Worm (Caenorhabditis elegans) whole organism, L4/young adult: ENCODE data around the gene amx-3.

ENCODE experiments used
- W03F9.2 ChIP-seq: fragments of 150-350 bp; optimal IDR thresholded peaks from 2 replicates; lab custom pipeline; 2014; ENCODE audit warnings: missing biosample characterization, missing genetic modification characterization
- dao-5 ChIP-seq: sonication (generic microtip); optimal IDR thresholded peaks from 2 replicates; lab custom pipeline; 2016; ENCODE audit warnings: missing genotype, missing genetic modification characterization, moderate library complexity, missing compliant biosample characterization
- him-1 ChIP-seq: sonication (generic microtip); optimal IDR thresholded peaks from 2 replicates; lab custom pipeline; 2016; ENCODE audit warnings: missing genotype, missing genetic modification reagents, missing genetic modification characterization, missing compliant biosample characterization

The amx-3 gene

DNA sequence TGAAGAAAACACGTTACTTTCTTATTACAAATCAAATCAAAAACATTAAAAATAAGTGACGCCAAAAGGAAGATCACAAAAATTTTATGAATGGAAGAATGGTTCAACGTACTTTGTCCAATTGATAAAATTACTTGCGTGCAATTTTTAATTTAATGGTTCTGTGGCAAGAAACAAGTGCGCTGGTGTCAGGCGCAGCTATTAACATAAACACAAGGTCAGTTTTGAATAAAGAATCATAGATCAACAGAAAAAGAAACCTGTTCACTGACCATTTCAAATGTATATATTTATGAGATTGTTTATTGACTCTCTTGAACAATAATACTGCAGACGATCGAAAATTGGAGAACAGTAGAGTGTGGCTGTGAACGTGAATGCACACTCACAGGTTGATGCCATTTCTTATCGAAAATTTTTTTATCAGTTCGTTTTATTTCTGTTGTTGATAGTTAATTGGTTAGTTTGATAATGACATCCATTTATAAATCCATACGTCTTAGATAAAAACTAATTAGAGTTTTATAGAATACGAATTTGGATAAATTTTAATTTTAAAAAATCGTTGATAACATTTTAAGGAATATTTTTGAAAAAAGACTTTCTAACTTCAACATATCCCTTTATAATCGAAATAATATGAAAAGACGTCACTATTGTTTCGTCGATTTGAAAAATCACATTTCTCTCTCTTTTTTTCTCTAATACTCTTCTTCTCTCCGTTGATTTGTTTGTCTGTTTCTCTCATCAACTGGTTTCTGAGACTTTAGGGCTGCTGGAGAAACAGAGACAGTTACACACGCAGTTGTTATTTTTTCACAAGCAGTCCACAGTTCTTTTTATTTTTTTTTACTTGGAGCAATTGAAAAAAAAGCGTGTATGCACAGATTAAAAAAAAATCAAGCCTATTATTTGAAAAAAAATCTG is at the start of gene amx-3:
Gene amx-3, minus strand, starts transcription at position 548 of the 927 bp plus-strand sequence.
- TF ChIP-seq dao-5 (tag; lab: Kevin White, UChicago) (no peak), W03F9.2 (no peak), him-1 (no peak)

DNA sequence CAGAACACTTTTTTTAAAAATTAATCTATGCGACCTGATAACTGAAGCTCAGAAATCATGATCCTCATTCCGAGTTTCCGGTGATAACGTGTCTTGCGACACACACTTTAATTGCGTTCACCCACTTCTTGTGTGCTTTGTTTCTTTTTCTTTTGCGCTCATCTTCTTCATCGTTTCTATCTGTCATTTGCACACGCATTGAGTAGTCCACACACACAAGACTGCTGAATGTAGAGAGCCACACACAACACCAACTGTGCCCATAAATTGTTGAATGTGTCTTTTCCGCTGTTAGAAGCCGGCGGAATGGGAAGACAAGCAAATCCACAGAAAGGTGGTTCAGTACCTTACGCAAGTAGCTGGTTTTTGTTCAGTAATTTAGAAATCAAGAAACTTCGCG is 16.9 kb upstream of the amx-3 start:
- TF ChIP-seq dao-5 (tag; lab: Kevin White, UChicago) (no peak), W03F9.2 (no peak), him-1 (no peak)

DNA sequence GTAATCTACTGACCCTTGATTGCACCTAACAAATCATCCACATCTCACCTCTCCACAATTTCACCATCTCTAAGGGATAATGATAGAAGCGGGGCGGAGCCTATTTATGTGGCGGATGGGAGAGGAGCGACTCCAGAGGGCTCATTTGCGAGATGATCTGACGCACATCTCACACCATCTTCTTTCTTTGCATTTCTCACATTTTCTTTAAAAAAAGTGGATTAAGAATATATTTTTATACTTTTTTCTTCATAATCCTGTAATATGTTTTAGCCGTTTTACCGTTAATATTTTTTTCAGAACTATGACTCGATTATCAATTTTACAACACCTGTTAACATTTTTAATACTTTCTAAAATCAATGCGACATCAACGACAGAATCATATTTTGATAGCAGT is 11.7 kb upstream of the amx-3 start, which contains the start of gene pbo-5:
Gene pbo-5, plus strand, starts transcription at position 301 of the 400 bp plus-strand sequence.
- no peak for TF ChIP-seq dao-5 (tag; lab: Kevin White, UChicago)
- TF ChIP-seq W03F9.2: no peak
- no peak for TF ChIP-seq him-1

DNA sequence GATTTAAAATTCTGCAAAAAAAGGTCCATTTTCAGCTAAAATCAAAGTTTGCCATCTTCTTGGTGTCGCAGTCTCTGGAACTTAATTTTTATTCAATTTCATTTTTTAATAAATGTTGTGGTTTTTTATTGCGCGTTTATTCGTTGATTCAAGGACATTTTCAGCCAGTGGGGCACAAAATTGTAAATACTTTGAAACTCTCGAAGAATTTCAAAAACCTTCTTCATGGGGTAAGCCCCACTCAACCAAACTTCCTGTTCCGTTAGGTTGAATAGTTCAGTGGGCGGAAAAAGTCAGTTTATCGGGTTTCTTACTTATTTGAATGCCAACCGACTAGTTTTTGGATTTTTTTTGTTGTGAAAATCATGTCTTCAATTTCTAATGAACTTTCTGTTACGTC is 6.7 kb upstream of the amx-3 start, which contains the start of gene ttll-9:
Gene ttll-9, plus strand, starts transcription at position 301 of the 400 bp plus-strand sequence.
- TF ChIP-seq W03F9.2: no peak
- TF ChIP-seq dao-5 (tag; lab: Kevin White, UChicago): no peak
- no peak for TF ChIP-seq him-1

DNA sequence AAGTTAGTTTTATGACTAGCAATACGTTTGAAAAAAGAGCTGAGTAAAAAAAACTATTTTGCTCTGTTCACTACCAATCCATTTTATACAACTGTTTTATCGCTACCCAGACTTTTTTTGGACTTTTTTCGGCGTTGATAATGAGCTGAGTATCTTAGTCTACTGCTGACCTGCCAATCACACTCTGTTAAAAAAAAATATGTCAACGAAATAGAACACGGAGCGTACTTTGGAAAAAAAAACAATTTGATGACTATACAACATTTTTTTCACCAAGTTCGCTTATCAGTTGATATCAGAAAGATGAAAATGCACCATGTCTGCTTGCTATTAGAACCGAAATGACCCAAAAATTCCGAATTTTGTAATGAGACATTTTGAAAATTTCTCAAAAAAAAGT is 6.2 kb upstream of the amx-3 start:
- TF ChIP-seq W03F9.2 (no peak), dao-5 (tag; lab: Kevin White, UChicago) (no peak), him-1 (no peak)

DNA sequence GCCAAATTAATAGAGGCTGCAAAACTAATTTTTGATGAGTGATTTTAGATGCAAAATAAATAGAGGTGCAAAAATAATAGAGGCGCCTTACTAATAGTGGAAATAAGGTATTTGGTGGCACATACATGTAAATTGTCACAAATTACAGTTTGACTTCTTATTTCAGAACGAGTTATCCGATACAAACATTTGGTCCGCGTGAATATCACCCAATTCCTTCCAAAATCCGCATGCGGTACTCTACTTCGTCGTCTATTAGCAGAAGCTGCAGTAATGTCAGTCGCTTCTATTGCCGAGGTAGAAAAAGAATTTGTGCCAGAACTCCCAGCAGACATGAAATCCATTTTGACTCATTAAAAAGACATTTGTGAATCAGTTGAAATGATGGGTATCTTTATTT is 3.5 kb upstream of the amx-3 start:
- TF ChIP-seq him-1 (no peak), W03F9.2 (no peak), dao-5 (tag; lab: Kevin White, UChicago) (no peak)

DNA sequence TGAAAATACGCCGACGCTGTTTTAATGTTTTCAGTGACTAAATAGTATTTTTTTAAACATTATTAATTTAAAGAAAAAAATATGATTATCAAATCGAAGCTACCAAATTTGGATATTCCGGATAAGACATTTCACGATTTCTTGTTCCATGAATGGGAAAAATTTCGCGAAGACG is 467 bp upstream of the amx-3 start, which contains the start of gene acs-12:
Gene acs-12, plus strand, starts transcription at position 76 of the 175 bp plus-strand sequence.
- no peak for TF ChIP-seq W03F9.2
- no peak for TF ChIP-seq dao-5 (tag; lab: Kevin White, UChicago)
- no peak for TF ChIP-seq him-1

DNA sequence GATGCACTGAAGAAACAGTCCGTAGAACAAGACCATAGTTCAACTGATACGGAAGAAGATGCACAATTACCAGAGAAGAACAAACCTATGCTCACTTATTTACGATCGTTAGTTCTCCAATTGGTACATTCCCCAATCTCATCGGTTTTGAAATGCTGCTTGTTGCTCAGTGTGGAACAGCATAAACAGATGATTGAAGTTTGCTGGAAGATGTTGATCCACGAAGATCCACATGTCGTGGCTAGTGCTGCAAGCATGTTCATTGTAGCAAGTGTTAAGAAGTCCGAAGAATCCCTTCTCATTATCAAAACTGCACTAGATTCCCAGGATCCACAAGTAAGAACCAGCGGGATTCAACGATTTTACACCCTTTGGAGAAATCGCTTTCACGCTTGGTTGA is 11.6 kb downstream of the amx-3 start:
- TF ChIP-seq W03F9.2: no peak
- no peak for TF ChIP-seq dao-5 (tag; lab: Kevin White, UChicago)
- TF ChIP-seq him-1: no peak

DNA sequence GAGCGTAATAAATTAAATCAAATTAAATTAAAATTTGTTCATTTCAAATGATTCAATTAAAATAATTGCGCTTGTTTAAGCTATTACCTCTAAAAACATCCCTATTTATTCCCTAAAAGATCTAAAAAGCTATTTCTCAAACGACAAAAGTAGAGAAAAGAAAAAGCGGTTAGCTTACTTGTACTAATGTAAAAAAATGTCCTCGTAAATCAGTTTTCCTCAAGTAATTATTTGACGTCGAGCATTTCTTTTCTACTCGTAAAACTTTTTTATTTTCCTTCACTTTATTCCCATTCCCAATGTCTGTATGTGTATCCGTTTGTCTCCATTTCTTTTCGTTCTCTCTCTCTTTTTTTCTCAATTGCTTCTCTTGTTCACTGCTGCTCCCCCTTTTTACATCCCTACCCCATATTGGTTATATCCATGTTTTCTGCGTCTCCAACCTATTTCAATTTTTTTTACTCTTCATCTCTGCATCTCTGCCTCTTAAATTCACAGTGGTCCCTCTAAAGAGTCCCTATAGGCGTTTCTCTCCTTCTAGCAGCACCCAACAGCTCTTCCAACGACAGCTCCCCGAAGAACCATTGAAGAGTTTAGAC is 24.3 kb downstream of the amx-3 start, which contains the start of gene unc-80:
Gene unc-80, plus strand, starts transcription at position 533 of the 599 bp plus-strand sequence.
- peak; percentile 65 for TF ChIP-seq him-1
- TF ChIP-seq dao-5 (tag; lab: Kevin White, UChicago): no peak
- TF ChIP-seq W03F9.2: no peak

DNA sequence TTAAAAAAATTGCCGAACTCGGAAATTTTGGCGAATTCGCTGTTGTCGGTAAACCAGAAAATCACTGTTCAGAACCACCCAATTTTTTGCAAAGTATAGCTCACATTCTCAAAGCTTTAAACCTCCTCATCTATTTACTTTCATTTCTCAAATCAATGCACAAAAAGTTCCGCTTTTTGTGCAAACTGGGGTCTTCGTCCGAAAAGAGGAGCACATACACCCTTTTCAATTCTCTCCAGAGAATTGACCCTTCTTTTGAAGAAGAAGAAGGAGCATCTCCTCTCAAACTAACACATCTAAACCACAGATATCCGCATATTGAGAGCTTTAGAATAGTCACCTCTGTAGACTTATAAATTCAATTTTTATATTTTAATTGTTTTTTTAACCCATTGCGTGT is 28.2 kb downstream of the amx-3 start:
- no peak for TF ChIP-seq him-1
- no peak for TF ChIP-seq W03F9.2
- TF ChIP-seq dao-5 (tag; lab: Kevin White, UChicago): no peak

DNA sequence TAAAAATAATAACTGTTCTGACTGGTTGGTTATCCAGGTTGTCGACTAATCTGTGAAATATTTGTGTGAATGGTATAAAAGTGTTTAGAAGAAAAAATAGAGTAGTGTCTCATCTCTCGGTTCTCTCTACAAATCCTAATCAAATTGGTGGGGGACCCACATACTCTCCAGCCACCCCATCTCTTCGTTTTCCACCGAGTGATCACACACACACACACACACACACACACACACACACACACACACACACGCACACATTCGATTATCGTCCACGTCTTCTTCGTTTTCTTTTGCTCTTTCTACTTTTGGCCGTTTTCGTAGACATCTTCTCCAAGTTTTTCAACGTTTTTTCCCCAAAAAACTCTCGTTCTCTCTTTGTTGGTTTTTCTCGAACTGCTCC is 30.4 kb downstream of the amx-3 start:
- TF ChIP-seq him-1 (no peak), W03F9.2 (no peak), dao-5 (tag; lab: Kevin White, UChicago) (no peak)

DNA sequence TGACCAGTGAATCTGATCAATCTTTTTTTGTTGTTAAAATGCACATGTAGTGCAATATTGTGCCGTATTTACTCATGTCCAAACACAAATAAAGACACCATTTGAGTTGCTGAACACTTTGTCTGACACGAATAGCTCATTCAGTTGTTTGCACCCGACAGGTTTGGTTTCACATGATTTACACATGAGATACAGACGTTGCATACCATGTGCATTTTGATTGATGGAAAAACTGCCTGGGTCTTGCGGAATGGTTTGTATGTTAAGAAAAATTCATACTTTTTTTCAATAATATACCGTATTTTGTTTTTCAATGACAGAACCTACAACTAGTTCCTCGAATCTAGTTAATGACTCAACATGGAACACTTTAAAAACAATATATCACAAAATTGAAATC is 32.3 kb downstream of the amx-3 start:
- no peak for TF ChIP-seq W03F9.2
- TF ChIP-seq dao-5 (tag; lab: Kevin White, UChicago): no peak
- no peak for TF ChIP-seq him-1

DNA sequence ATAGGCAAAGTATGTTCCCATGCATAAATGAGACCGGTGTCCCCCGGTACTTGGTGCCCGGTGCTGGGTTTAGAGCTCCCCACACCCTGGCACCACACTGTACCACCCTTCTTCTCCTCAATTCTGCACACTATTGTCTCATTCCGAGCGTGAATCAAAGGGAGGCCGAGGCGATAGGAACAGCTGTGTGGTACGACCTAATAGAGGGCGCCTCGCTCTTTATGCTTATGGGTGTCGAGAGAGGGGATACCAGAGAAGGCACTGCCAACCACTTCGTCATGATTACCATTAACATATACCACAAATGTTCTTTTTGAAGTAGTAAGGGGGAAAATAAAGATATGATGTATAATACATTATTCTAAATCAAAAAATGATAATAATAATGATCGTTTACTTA is 32.9 kb downstream of the amx-3 start:
- TF ChIP-seq dao-5 (tag; lab: Kevin White, UChicago): no peak
- TF ChIP-seq him-1: no peak
- no peak for TF ChIP-seq W03F9.2

DNA sequence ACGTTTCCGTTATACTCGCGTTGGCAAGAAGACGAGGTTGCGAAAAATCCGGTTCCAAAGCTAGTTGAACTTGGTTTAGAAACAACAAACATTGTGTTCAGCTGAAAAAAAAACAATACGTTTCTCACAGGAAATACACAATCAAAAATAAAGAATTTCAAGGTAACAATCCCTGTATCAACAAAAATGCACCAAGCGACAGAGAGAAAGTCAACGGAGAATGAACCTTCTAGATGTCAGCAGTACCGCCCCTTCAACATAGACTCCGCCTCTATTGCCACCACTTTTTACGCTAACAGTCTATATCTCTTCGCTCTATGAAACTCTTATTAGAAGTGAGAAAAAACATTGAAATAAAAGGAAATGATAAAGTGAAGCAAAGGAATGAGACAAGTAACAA is 35.2 kb downstream of the amx-3 start, which contains the start of gene F31D4.8:
Gene F31D4.8, minus strand, starts transcription at position 101 of the 400 bp plus-strand sequence.
- TF ChIP-seq W03F9.2 (no peak), dao-5 (tag; lab: Kevin White, UChicago) (no peak), him-1 (no peak)

DNA sequence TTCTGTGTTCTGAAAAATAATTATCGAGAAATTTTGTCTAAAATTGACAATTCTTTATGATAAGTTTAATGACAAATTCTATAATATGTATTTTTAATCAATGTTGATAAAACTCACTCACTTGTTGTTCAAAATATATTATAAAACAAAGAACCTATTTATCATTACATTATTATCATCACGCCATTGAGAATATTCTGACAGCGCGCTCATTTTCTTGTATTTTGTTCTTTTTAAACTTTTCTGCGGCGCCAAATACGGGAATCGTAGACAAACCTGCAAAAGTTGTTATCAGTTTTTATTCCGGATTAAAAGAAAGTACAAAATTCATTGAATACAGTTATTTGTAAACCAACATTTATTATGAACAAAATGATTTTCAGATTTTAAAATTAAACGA is 37.1 kb downstream of the amx-3 start:
- TF ChIP-seq W03F9.2 (peak; percentile 33), dao-5 (tag; lab: Kevin White, UChicago) (no peak), him-1 (no peak)
